Fruit fly (Drosophila melanogaster): ENCODE data around the gene sowah.

DNA sequence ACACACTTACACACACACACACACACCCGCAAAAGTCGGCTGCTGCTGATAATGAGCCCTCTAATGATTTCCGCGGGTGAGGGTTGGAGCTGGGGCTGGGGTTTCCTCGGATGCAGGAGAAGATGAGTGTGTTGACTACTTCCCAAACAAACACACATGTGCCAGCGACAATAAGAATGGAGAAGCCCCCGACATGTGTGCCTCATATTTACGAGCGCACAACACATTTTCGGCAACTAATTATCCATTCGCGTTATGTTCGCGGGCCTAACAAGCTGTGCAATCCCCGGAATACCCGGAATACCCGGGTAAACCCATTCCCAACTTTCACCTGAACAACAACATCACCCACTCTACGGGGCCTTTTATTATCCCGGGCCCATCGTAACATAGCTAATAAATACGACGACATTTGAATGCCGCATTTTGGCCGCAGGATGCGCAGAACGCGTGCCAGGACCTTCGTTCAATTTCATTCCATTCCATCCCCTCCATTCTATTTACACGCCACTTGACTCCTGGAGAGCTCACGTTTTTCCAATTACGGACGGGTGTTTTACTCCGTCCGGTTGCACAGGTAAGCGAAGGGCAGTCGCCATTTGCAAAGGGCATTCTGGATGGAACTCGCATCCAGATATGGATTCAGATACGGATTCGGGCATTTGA, 6.1 kb downstream of the sowah start:
- TF ChIP-seq dsf (GFP tag; optimal IDR thresholded peaks at IDR 0.05; ENCODE audit: borderline replicate concordance) (no peak), br (GFP tag; optimal IDR thresholded peaks at IDR 0.05) (no peak), tai (GFP tag; optimal IDR thresholded peaks at IDR 0.05) (no peak), lola (GFP tag; optimal IDR thresholded peaks at IDR 0.05) (no peak), pan (optimal IDR thresholded peaks at IDR 0.05) (no peak), fru (GFP tag; optimal IDR thresholded peaks at IDR 0.05) (no peak), dl (GFP tag; optimal IDR thresholded peaks at IDR 0.05; ENCODE audit: insufficient read depth in 1 of 2, partially characterized antibody in 2 of 2) (no peak), psq (GFP tag; optimal IDR thresholded peaks at IDR 0.05) (no peak), usp (GFP tag; optimal IDR thresholded peaks at IDR 0.05) (no peak)
